Worm (Caenorhabditis elegans) whole organism, L4 larva: Measurements from ENCODE around the gene T21B6.3.

Source experiments
- D1046.2 ChIP-seq: fragments of 200-800 bp; sonication (Bioruptor generic); IDR thresholded peaks from 2 replicates; pipeline ENCODE4 v1.3.6; 2022; ENCODE audit warnings: missing genetic modification characterization, missing compliant biosample characterization
- F10B5.3 ChIP-seq: sonication (generic microtip); optimal IDR thresholded peaks from 2 replicates; lab custom pipeline; 2016; ENCODE audit warnings: mild to moderate bottlenecking, missing genetic modification characterization, missing compliant biosample characterization
- F26F4.8 ChIP-seq: fragments of 200-800 bp; sonication (Bioruptor generic); conservative IDR thresholded peaks from 2 replicates; pipeline ENCODE4 v1.3.6; 2022; ENCODE audit warnings: missing genetic modification characterization, missing compliant biosample characterization
- Y5F2A.4 ChIP-seq: fragments of 200-800 bp; sonication (Bioruptor generic); optimal IDR thresholded peaks from 2 replicates; lab custom pipeline; 2018; ENCODE audit warnings: mild to moderate bottlenecking, missing genetic modification characterization, missing compliant biosample characterization
- aha-1 ChIP-seq: fragments of 150-350 bp; peaks from one replicate; lab custom pipeline; 2014; ENCODE audit warnings: missing biosample characterization, missing genetic modification characterization
- ceh-20 ChIP-seq: fragments of 200-800 bp; sonication (Bioruptor generic); IDR thresholded peaks from 2 replicates; pipeline ENCODE4 v1.3.6; 2022; ENCODE audit warnings: missing genetic modification reagents, missing genetic modification characterization, missing compliant biosample characterization
- ceh-82 ChIP-seq: sonication (generic microtip); optimal IDR thresholded peaks from 2 replicates; lab custom pipeline; 2017; ENCODE audit warnings: missing biosample characterization, missing genetic modification characterization
- cey-2 ChIP-seq: sonication (generic microtip); optimal IDR thresholded peaks from 3 replicates; lab custom pipeline; 2017; ENCODE audit warnings: missing genetic modification characterization, mild to moderate bottlenecking, missing compliant biosample characterization, antibody characterized with exemption, borderline replicate concordance; ENCODE audit not compliant: insufficient read depth
- daf-16 ChIP-seq, 3 experiments: sonication (generic microtip); optimal IDR thresholded peaks; 2 replicates each; lab custom pipeline; 2016 to 2017; ENCODE audit warnings: missing genetic modification characterization in 3 of 3, missing genetic modification reagents in 3 of 3, mild to moderate bottlenecking in 2 of 3, missing compliant biosample characterization in 2 of 3, missing biosample characterization in 1 of 3, moderate library complexity in 1 of 3
- daf-19 ChIP-seq: fragments of 200-800 bp; sonication (Bioruptor generic); conservative IDR thresholded peaks from 2 replicates; pipeline ENCODE4 v1.3.6; 2022; ENCODE audit warnings: missing genetic modification characterization, missing compliant biosample characterization
- daf-8 ChIP-seq: fragments of 200-800 bp; sonication (Bioruptor generic); IDR thresholded peaks from 2 replicates; pipeline ENCODE4 v1.3.6; 2022; ENCODE audit warnings: missing genetic modification characterization, missing compliant biosample characterization
- dmd-6 ChIP-seq: fragments of 200-800 bp; sonication (Bioruptor generic); IDR thresholded peaks from 2 replicates; pipeline ENCODE4 v1.3.6; 2022; ENCODE audit warnings: missing genetic modification reagents, missing genetic modification characterization, missing compliant biosample characterization
- duxl-1 ChIP-seq: sonication (generic microtip); optimal IDR thresholded peaks from 2 replicates; lab custom pipeline; 2016; ENCODE audit warnings: mild to moderate bottlenecking, missing genetic modification characterization, moderate library complexity, missing compliant biosample characterization; ENCODE audit not compliant: poor library complexity
- dve-1 ChIP-seq: sonication (generic microtip); optimal IDR thresholded peaks from 2 replicates; lab custom pipeline; 2017; ENCODE audit warnings: antibody characterized with exemption, mild to moderate bottlenecking, missing genetic modification characterization, missing compliant biosample characterization; ENCODE audit not compliant: insufficient read depth
- fos-1 ChIP-seq: fragments of 150-350 bp; optimal IDR thresholded peaks from 2 replicates; lab custom pipeline; 2014; ENCODE audit warnings: missing biosample characterization, missing genetic modification characterization
- gei-8 ChIP-seq: fragments of 200-800 bp; sonication (Bioruptor generic); optimal IDR thresholded peaks from 2 replicates; lab custom pipeline; 2018; ENCODE audit warnings: mild to moderate bottlenecking, missing genetic modification characterization, missing compliant biosample characterization
- hif-1 ChIP-seq, 2 experiments: sonication (generic microtip); optimal IDR thresholded peaks; 2 replicates each; lab custom pipeline; 2016 to 2017; ENCODE audit warnings: missing compliant biosample characterization in 2 of 2, missing genetic modification characterization in 2 of 2, missing genetic modification reagents in 2 of 2, missing genotype in 2 of 2, mild to moderate bottlenecking in 1 of 2
- hlh-11 ChIP-seq: fragments of 200-800 bp; sonication (Bioruptor generic); optimal IDR thresholded peaks from 2 replicates; lab custom pipeline; 2018; ENCODE audit warnings: mild to moderate bottlenecking, missing genetic modification characterization, missing compliant biosample characterization
- lin-15B ChIP-seq: fragments of 150-350 bp; sonication (generic microtip); optimal IDR thresholded peaks from 3 replicates; lab custom pipeline; 2014; ENCODE audit warnings: missing biosample characterization, missing genetic modification characterization
- lir-3 ChIP-seq: sonication (generic microtip); optimal IDR thresholded peaks from 2 replicates; lab custom pipeline; 2016; ENCODE audit warnings: mild to moderate bottlenecking, missing genetic modification characterization, missing compliant biosample characterization
- mdl-1 ChIP-seq, 2 experiments: fragments of 150-350 bp in 1 of 2; sonication (generic microtip) in 1 of 2; optimal IDR thresholded peaks; 2 replicates each; lab custom pipeline; 2014 to 2017; ENCODE audit warnings: missing biosample characterization in 2 of 2, missing genetic modification characterization in 2 of 2
- mdt-29 ChIP-seq: fragments of 200-800 bp; sonication (Bioruptor generic); IDR thresholded peaks from 2 replicates; pipeline ENCODE4 v1.3.6; 2022; ENCODE audit warnings: missing genetic modification reagents, missing genetic modification characterization, missing compliant biosample characterization
- mep-1 ChIP-seq: fragments of 150-350 bp; sonication (generic microtip); optimal IDR thresholded peaks from 3 replicates; lab custom pipeline; 2014; ENCODE audit warnings: missing biosample characterization, missing genetic modification characterization
- mxl-2 ChIP-seq: fragments of 200-800 bp; sonication (Bioruptor generic); conservative IDR thresholded peaks from 2 replicates; pipeline ENCODE4 v1.3.6; 2022; ENCODE audit warnings: missing genetic modification reagents, missing genetic modification characterization, missing compliant biosample characterization
- mxl-3 ChIP-seq: fragments of 200-800 bp; sonication (Bioruptor generic); optimal IDR thresholded peaks from 2 replicates; lab custom pipeline; 2018; ENCODE audit warnings: mild to moderate bottlenecking, missing genetic modification characterization, missing compliant biosample characterization
- nhr-11 ChIP-seq: fragments of 150-350 bp; optimal IDR thresholded peaks from 2 replicates; lab custom pipeline; 2014; ENCODE audit warnings: missing biosample characterization, missing genetic modification characterization
- nhr-111 ChIP-seq: fragments of 200-800 bp; sonication (Bioruptor generic); optimal IDR thresholded peaks from 2 replicates; lab custom pipeline; 2018; ENCODE audit warnings: mild to moderate bottlenecking, missing genetic modification characterization, missing compliant biosample characterization
- nhr-25 ChIP-seq: sonication (generic microtip); optimal IDR thresholded peaks from 2 replicates; lab custom pipeline; 2017; ENCODE audit warnings: missing genetic modification characterization, mild to moderate bottlenecking, missing compliant biosample characterization, antibody characterized with exemption, moderate library complexity, borderline replicate concordance; ENCODE audit not compliant: insufficient read depth
- nhr-48 ChIP-seq: sonication (generic microtip); optimal IDR thresholded peaks from 2 replicates; lab custom pipeline; 2016; ENCODE audit warnings: mild to moderate bottlenecking, missing genetic modification characterization, missing compliant biosample characterization
- nhr-6 ChIP-seq: fragments of 150-350 bp; optimal IDR thresholded peaks from 2 replicates; lab custom pipeline; 2014; ENCODE audit warnings: missing biosample characterization, missing genetic modification characterization
- pha-4 ChIP-seq, 2 experiments: fragments of 150-350 bp in 1 of 2; fragments of 200-800 bp in 1 of 2; sonication (Bioruptor generic) in 1 of 2; IDR thresholded peaks in 1 of 2; optimal IDR thresholded peaks in 1 of 2; 2 replicates each; pipeline versions ENCODE4 v1.3.6 to Lab custom; 2014 to 2022; ENCODE audit warnings: missing genetic modification characterization in 2 of 2, missing genetic modification reagents in 2 of 2, missing biosample characterization in 1 of 2, missing compliant biosample characterization in 1 of 2
- rbr-2 ChIP-seq: sonication (generic microtip); optimal IDR thresholded peaks from 2 replicates; lab custom pipeline; 2016; ENCODE audit warnings: missing genotype, missing genetic modification characterization, missing compliant biosample characterization
- sdz-12 ChIP-seq: fragments of 200-800 bp; sonication (Bioruptor generic); optimal IDR thresholded peaks from 2 replicates; lab custom pipeline; 2018; ENCODE audit warnings: mild to moderate bottlenecking, missing genetic modification characterization, missing compliant biosample characterization
- snpc-1.2 ChIP-seq: fragments of 200-800 bp; sonication (Bioruptor generic); IDR thresholded peaks from 2 replicates; pipeline ENCODE4 v1.3.6; 2022; ENCODE audit warnings: missing genetic modification reagents, missing genetic modification characterization, missing compliant biosample characterization
- tag-97 ChIP-seq: fragments of 200-800 bp; sonication (Bioruptor generic); IDR thresholded peaks from 2 replicates; pipeline ENCODE4 v1.3.6; 2022; ENCODE audit warnings: missing genetic modification characterization, missing compliant biosample characterization
- unc-130 ChIP-seq: sonication (generic microtip); optimal IDR thresholded peaks from 2 replicates; lab custom pipeline; 2016; ENCODE audit warnings: missing genetic modification reagents, missing genetic modification characterization, missing compliant biosample characterization
- unc-62 ChIP-seq, 3 experiments: fragments of 150-350 bp in 1 of 3; sonication (generic microtip); optimal IDR thresholded peaks in 2 of 3; peaks in 1 of 3; 1 replicate in 1 of 3; 2 replicates in 2 of 3; lab custom pipeline; 2014 to 2017; ENCODE audit warnings: missing biosample characterization in 3 of 3, missing genetic modification characterization in 3 of 3, missing genetic modification reagents in 3 of 3, missing genotype in 1 of 3
- vab-7 ChIP-seq: fragments of 200-800 bp; sonication (Bioruptor generic); IDR thresholded peaks from 2 replicates; pipeline ENCODE4 v1.3.6; 2022; ENCODE audit warnings: missing genetic modification reagents, missing genetic modification characterization, missing compliant biosample characterization
- zip-11 ChIP-seq: fragments of 200-800 bp; sonication (Bioruptor generic); IDR thresholded peaks from 2 replicates; pipeline ENCODE4 v1.3.6; 2022; ENCODE audit warnings: missing genetic modification characterization, missing compliant biosample characterization
- ztf-11 ChIP-seq: fragments of 150-350 bp; optimal IDR thresholded peaks from 2 replicates; lab custom pipeline; 2014; ENCODE audit warnings: missing biosample characterization, missing genetic modification characterization

T21B6.3 gene

DNA sequence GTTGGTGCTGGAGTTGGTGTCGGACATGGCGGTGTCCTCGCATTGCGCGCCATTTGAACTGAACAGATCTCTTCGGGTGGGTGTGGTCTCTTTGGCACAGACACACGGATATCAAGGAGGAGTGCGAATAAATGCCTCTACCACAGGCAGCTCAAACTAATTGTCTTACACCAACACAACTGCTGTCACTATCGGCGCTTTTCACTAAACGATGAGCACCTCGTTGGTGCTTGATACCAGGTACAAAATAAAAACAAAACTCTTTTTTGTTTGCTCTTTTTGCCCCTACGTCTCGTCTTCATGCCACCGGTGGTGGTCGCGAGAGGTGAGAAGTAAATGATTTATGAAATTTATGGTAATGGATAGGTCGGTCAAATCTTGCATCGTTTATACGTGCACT, 38.0 kb downstream of the T21B6.3 start, which contains the start of gene F47B10.8:
F47B10.8 (minus strand) TSS at position 101 of the 400 bp plus-strand sequence.
- TF ChIP-seq F26F4.8 (GFP tag; lab: Robert Waterston, UW) (no peak), daf-16 (GFP tag; optimal IDR thresholded peaks at IDR 0.05; lab: Kevin White, UChicago) (peak in 1 of 2 experiments; percentile 4), daf-16 (tag; optimal IDR thresholded peaks at IDR 0.05; lab: Kevin White, UChicago) (no peak), vab-7 (GFP tag; lab: Robert Waterston, UW) (no peak), mep-1 (tag; lab: Kevin White, UChicago) (no peak), hlh-11 (tag; lab: Kevin White, UChicago) (no peak), tag-97 (GFP tag; lab: Robert Waterston, UW) (no peak), unc-130 (GFP tag; lab: Kevin White, UChicago) (no peak), aha-1 (tag; lab: Kevin White, UChicago) (peak; percentile 8), ceh-82 (tag; lab: Kevin White, UChicago) (no peak), lin-15B (no peak), rbr-2 (tag; lab: Kevin White, UChicago) (no peak), mxl-2 (GFP tag; lab: Robert Waterston, UW) (no peak)

DNA sequence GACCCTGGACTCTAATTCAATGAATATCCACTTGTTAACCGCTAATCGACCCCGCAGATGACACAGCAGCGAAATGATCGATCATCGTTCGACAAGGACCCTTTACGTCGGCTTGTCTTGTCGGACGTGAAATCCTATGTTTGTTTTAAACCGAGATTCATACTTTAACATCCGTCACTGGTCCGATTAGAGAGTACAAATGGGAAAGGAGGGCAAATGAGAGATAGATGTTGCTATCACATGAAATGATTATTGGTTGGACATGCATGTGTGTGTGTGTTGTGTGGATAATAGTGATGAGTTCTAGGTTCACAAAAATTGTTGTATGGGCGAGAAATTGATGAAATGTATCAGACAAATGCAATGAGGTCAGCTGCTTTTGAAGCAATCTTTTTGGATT, 39.1 kb downstream of the T21B6.3 start:
- TF ChIP-seq Y5F2A.4 (GFP tag; lab: Kevin White, UChicago) (no peak), pha-4 (GFP tag; IDR thresholded peaks at IDR 0.05; lab: Robert Waterston, UW) (no peak), pha-4 (tag; optimal IDR thresholded peaks at IDR 0.05; lab: Kevin White, UChicago) (no peak), nhr-25 (tag; lab: Kevin White, UChicago) (no peak), unc-130 (GFP tag; lab: Kevin White, UChicago) (no peak), unc-62 (GFP tag; optimal IDR thresholded peaks at IDR 0.05 in 1 of 2; lab: Kevin White, UChicago) (peak in 1 of 2 experiments; percentile 96), unc-62 (tag; optimal IDR thresholded peaks at IDR 0.05; lab: Kevin White, UChicago) (no peak), nhr-11 (peak; percentile 34), duxl-1 (tag; lab: Kevin White, UChicago) (no peak), hlh-11 (tag; lab: Kevin White, UChicago) (peak; percentile 2), fos-1 (no peak), F10B5.3 (tag; lab: Kevin White, UChicago) (no peak), nhr-48 (no peak), daf-8 (GFP tag; lab: Robert Waterston, UW) (no peak), gei-8 (GFP tag; lab: Kevin White, UChicago) (no peak), dmd-6 (no peak), rbr-2 (tag; lab: Kevin White, UChicago) (no peak)

DNA sequence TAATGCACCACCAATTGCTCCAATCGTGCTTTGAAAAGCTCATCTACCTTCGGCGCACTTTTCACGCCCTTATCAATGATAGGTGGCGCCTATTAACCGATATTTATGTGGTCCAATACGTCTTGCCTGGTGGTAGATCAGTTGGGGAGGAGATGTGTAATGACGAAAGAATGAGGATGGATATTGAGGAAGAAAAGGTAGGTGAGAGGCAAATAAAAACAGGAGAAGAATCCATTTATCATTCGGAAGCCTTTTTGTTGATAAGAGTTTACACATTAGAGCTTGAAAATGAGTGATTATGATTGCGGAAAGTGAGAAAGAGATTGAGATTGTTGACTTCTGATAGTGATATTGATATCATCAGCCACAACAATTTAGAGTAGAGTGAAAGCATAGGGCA, 41.3 kb downstream of the T21B6.3 start:
- peak in 1 of 2 experiments; percentile 64 for TF ChIP-seq daf-16 (GFP tag; optimal IDR thresholded peaks at IDR 0.05; lab: Kevin White, UChicago)
- TF ChIP-seq daf-16 (tag; optimal IDR thresholded peaks at IDR 0.05; lab: Kevin White, UChicago) = no peak
- no peak for TF ChIP-seq hif-1 (tag; optimal IDR thresholded peaks at IDR 0.05; lab: Kevin White, UChicago)

DNA sequence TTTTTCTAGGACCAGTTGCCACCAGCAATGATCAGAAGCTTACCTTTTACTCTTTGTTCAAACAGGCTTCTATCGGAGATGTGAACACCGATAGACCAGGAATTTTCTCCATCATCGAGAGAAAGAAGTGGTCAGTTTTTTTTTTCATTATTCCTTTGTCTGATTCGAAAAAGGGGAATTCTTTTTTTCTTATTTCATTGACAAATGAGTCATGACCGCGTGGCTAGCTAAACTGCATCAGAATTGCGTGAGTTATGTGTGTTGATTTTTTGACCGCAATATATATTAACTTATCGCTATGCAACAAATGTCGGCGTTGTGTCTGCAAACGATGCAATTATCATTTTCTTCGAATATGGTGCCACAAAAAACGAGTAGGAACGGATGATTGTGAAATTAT, 45.3 kb downstream of the T21B6.3 start:
- no peak for TF ChIP-seq daf-16 (GFP tag; optimal IDR thresholded peaks at IDR 0.05; lab: Kevin White, UChicago)
- no peak for TF ChIP-seq daf-16 (tag; optimal IDR thresholded peaks at IDR 0.05; lab: Kevin White, UChicago)
- peak in 1 of 2 experiments; percentile 77 for TF ChIP-seq mdl-1 (tag; optimal IDR thresholded peaks at IDR 0.05; lab: Kevin White, UChicago)
- TF ChIP-seq sdz-12 (GFP tag; lab: Kevin White, UChicago) = no peak
- no peak for TF ChIP-seq hif-1 (tag; optimal IDR thresholded peaks at IDR 0.05; lab: Kevin White, UChicago)
- TF ChIP-seq mdt-29 (GFP tag; lab: Robert Waterston, UW) = no peak
- no peak for TF ChIP-seq mep-1 (tag; lab: Kevin White, UChicago)
- TF ChIP-seq hlh-11 (tag; lab: Kevin White, UChicago) = peak; percentile 45
- TF ChIP-seq nhr-6 = no peak
- TF ChIP-seq snpc-1.2 (GFP tag; lab: Robert Waterston, UW) = no peak
- no peak for TF ChIP-seq ztf-11 (tag; lab: Kevin White, UChicago)
- TF ChIP-seq F10B5.3 (tag; lab: Kevin White, UChicago) = no peak
- TF ChIP-seq cey-2 (tag; lab: Kevin White, UChicago) = no peak
- 0 out of 2 replicates have a peak, but pooled peaks have one; percentile 27 for TF ChIP-seq ceh-20
- TF ChIP-seq lir-3 (tag; lab: Kevin White, UChicago) = no peak
- TF ChIP-seq unc-62 (GFP tag; optimal IDR thresholded peaks at IDR 0.05 in 1 of 2; lab: Kevin White, UChicago) = peak in 1 of 2 experiments; percentile 45
- no peak for TF ChIP-seq unc-62 (tag; optimal IDR thresholded peaks at IDR 0.05; lab: Kevin White, UChicago)
- TF ChIP-seq daf-19 (GFP tag; lab: Robert Waterston, UW) = no peak
- TF ChIP-seq mxl-3 (GFP tag; lab: Kevin White, UChicago) = peak; percentile 33
- TF ChIP-seq daf-8 (GFP tag; lab: Robert Waterston, UW) = no peak
- peak; percentile 39 for TF ChIP-seq dve-1
- TF ChIP-seq nhr-111 (GFP tag; lab: Kevin White, UChicago) = no peak
- no peak for TF ChIP-seq nhr-25 (tag; lab: Kevin White, UChicago)
- TF ChIP-seq mxl-2 (GFP tag; lab: Robert Waterston, UW) = no peak
- TF ChIP-seq zip-11 (GFP tag; lab: Robert Waterston, UW) = no peak
- TF ChIP-seq D1046.2 (GFP tag; lab: Robert Waterston, UW) = no peak
